Fruit fly (Drosophila melanogaster) whole organism, pupa: ENCODE data around the gene CG17931.
A peak's percentile ranks its signal among the peaks of the same experiment; 100 is the strongest.

Experiments
- CG4496 ChIP-seq: fragments of 200-800 bp; sonication (Bioruptor generic); IDR thresholded peaks from 3 replicates; pipeline ENCODE4 v1.3.6; 2022; ENCODE audit warnings: missing biosample characterization, missing genetic modification characterization
- EcR ChIP-seq: fragments of 200-800 bp; sonication (Bioruptor generic); optimal IDR thresholded peaks from 3 replicates; lab custom pipeline; 2019; ENCODE audit warnings: missing biosample characterization, missing genetic modification characterization, mild to moderate bottlenecking, moderate library complexity, missing genetic modification reagents

Gene CG17931

dm6 chr3R:16308057-16308456 is 51.2 kb downstream of the CG17931 start:
- peak; percentile 69 for TF ChIP-seq EcR (GFP tag; lab: Kevin White, UChicago)
- TF ChIP-seq CG4496 (GFP tag; lab: Robert Waterston, UW) = no peak
